Worm (Caenorhabditis elegans) whole organism, L4 larva: ENCODE data around the gene F31D4.5.
A peak's percentile ranks its signal among the peaks of the same experiment; 100 is the strongest.

Source experiments
- F37D6.2 ChIP-seq: sonication (generic microtip); optimal IDR thresholded peaks from 2 replicates; lab custom pipeline; 2016; ENCODE audit warnings: mild to moderate bottlenecking, missing genetic modification characterization, missing compliant biosample characterization
- F44E2.7 ChIP-seq: fragments of 200-800 bp; sonication (Bioruptor generic); IDR thresholded peaks from 2 replicates; pipeline ENCODE4 v2.1.2; 2022; ENCODE audit warnings: missing genetic modification characterization, missing compliant biosample characterization
- R02D3.7 ChIP-seq: fragments of 150-350 bp; sonication (generic microtip); optimal IDR thresholded peaks from 3 replicates; lab custom pipeline; 2014; ENCODE audit warnings: missing biosample characterization, missing genetic modification characterization
- T26A8.4 ChIP-seq: fragments of 200-800 bp; sonication (Bioruptor generic); IDR thresholded peaks from 2 replicates; pipeline ENCODE4 v1.3.6; 2022; ENCODE audit warnings: missing genetic modification characterization, missing compliant biosample characterization
- Y105C5A.15 ChIP-seq: fragments of 200-800 bp; sonication (Bioruptor generic); IDR thresholded peaks from 2 replicates; pipeline ENCODE4 v1.3.6; 2022; ENCODE audit warnings: missing genetic modification characterization, missing compliant biosample characterization
- aha-1 ChIP-seq: fragments of 150-350 bp; peaks from one replicate; lab custom pipeline; 2014; ENCODE audit warnings: missing biosample characterization, missing genetic modification characterization
- ama-1 ChIP-seq: fragments of 150-350 bp; optimal IDR thresholded peaks from 2 replicates; lab custom pipeline; 2014; ENCODE audit warnings: inconsistent platforms, mixed read lengths
- attf-4 ChIP-seq: sonication (generic microtip); optimal IDR thresholded peaks from 3 replicates; lab custom pipeline; 2017; ENCODE audit warnings: missing biosample characterization, missing genetic modification characterization
- ceh-20 ChIP-seq: fragments of 200-800 bp; sonication (Bioruptor generic); IDR thresholded peaks from 2 replicates; pipeline ENCODE4 v1.3.6; 2022; ENCODE audit warnings: missing genetic modification reagents, missing genetic modification characterization, missing compliant biosample characterization
- ceh-62 ChIP-seq: sonication (generic microtip); optimal IDR thresholded peaks from 2 replicates; lab custom pipeline; 2017; ENCODE audit warnings: missing biosample characterization, missing genetic modification characterization
- ces-1 ChIP-seq: fragments of 150-350 bp; sonication (generic microtip); optimal IDR thresholded peaks from 4 replicates; lab custom pipeline; 2014; ENCODE audit warnings: missing biosample characterization, missing genetic modification reagents, missing genetic modification characterization
- daf-12 ChIP-seq: fragments of 150-350 bp; optimal IDR thresholded peaks from 2 replicates; lab custom pipeline; 2014; ENCODE audit warnings: missing biosample characterization, missing genetic modification reagents, missing genetic modification characterization
- daf-16 ChIP-seq, 3 experiments: sonication (generic microtip); optimal IDR thresholded peaks; 2 replicates each; lab custom pipeline; 2016 to 2017; ENCODE audit warnings: missing genetic modification characterization in 3 of 3, missing genetic modification reagents in 3 of 3, mild to moderate bottlenecking in 2 of 3, missing compliant biosample characterization in 2 of 3, missing biosample characterization in 1 of 3, moderate library complexity in 1 of 3
- dve-1 ChIP-seq: sonication (generic microtip); optimal IDR thresholded peaks from 2 replicates; lab custom pipeline; 2017; ENCODE audit warnings: antibody characterized with exemption, mild to moderate bottlenecking, missing genetic modification characterization, missing compliant biosample characterization; ENCODE audit not compliant: insufficient read depth
- hmg-1.1 ChIP-seq: fragments of 200-800 bp; sonication (Bioruptor generic); IDR thresholded peaks from 2 replicates; pipeline ENCODE4 v1.3.6; 2022; ENCODE audit warnings: missing genetic modification reagents, missing genetic modification characterization, missing compliant biosample characterization
- jun-1 ChIP-seq: fragments of 150-350 bp; optimal IDR thresholded peaks from 2 replicates; lab custom pipeline; 2014; ENCODE audit warnings: missing biosample characterization, missing genetic modification reagents, missing genetic modification characterization
- lin-13 ChIP-seq: fragments of 150-350 bp; optimal IDR thresholded peaks from 2 replicates; lab custom pipeline; 2014; ENCODE audit warnings: missing biosample characterization, missing genetic modification reagents, missing genetic modification characterization
- lin-15B ChIP-seq: fragments of 150-350 bp; sonication (generic microtip); optimal IDR thresholded peaks from 3 replicates; lab custom pipeline; 2014; ENCODE audit warnings: missing biosample characterization, missing genetic modification characterization
- lin-29 ChIP-seq: fragments of 200-800 bp; sonication (Bioruptor generic); IDR thresholded peaks from 2 replicates; pipeline ENCODE4 v1.3.6; 2022; ENCODE audit warnings: missing genetic modification reagents, missing genetic modification characterization, missing compliant biosample characterization
- lin-38 ChIP-seq: fragments of 200-800 bp; sonication (Bioruptor generic); IDR thresholded peaks from 2 replicates; pipeline ENCODE4 v1.3.6; 2022; ENCODE audit warnings: missing genetic modification reagents, missing genetic modification characterization, missing compliant biosample characterization
- lin-39 ChIP-seq: fragments of 150-350 bp; optimal IDR thresholded peaks from 2 replicates; lab custom pipeline; 2014; ENCODE audit warnings: missing biosample characterization, missing genetic modification reagents, missing genetic modification characterization
- mxl-3 ChIP-seq: fragments of 200-800 bp; sonication (Bioruptor generic); optimal IDR thresholded peaks from 2 replicates; lab custom pipeline; 2018; ENCODE audit warnings: mild to moderate bottlenecking, missing genetic modification characterization, missing compliant biosample characterization
- nhr-102 ChIP-seq: sonication (generic microtip); optimal IDR thresholded peaks from 2 replicates; lab custom pipeline; 2016; ENCODE audit warnings: mild to moderate bottlenecking, missing genetic modification characterization, moderate library complexity, missing compliant biosample characterization
- nhr-111 ChIP-seq: fragments of 200-800 bp; sonication (Bioruptor generic); optimal IDR thresholded peaks from 2 replicates; lab custom pipeline; 2018; ENCODE audit warnings: mild to moderate bottlenecking, missing genetic modification characterization, missing compliant biosample characterization
- nhr-237 ChIP-seq: sonication (generic microtip); optimal IDR thresholded peaks from 2 replicates; lab custom pipeline; 2017; ENCODE audit warnings: missing biosample characterization, missing genetic modification characterization
- nhr-28 ChIP-seq: fragments of 150-350 bp; optimal IDR thresholded peaks from 2 replicates; lab custom pipeline; 2014; ENCODE audit warnings: missing biosample characterization, missing genetic modification characterization
- nhr-48 ChIP-seq: sonication (generic microtip); optimal IDR thresholded peaks from 2 replicates; lab custom pipeline; 2016; ENCODE audit warnings: mild to moderate bottlenecking, missing genetic modification characterization, missing compliant biosample characterization
- nhr-77 ChIP-seq: fragments of 150-350 bp; optimal IDR thresholded peaks from 2 replicates; lab custom pipeline; 2014; ENCODE audit warnings: missing biosample characterization, missing genetic modification characterization
- pha-4 ChIP-seq, 2 experiments: fragments of 150-350 bp in 1 of 2; fragments of 200-800 bp in 1 of 2; sonication (Bioruptor generic) in 1 of 2; IDR thresholded peaks in 1 of 2; optimal IDR thresholded peaks in 1 of 2; 2 replicates each; pipeline versions ENCODE4 v1.3.6 to Lab custom; 2014 to 2022; ENCODE audit warnings: missing genetic modification characterization in 2 of 2, missing genetic modification reagents in 2 of 2, missing biosample characterization in 1 of 2, missing compliant biosample characterization in 1 of 2
- pqm-1 ChIP-seq: sonication (generic microtip); optimal IDR thresholded peaks from 2 replicates; lab custom pipeline; 2017; ENCODE audit warnings: missing biosample characterization, missing genetic modification characterization
- rbr-2 ChIP-seq: sonication (generic microtip); optimal IDR thresholded peaks from 2 replicates; lab custom pipeline; 2016; ENCODE audit warnings: missing genotype, missing genetic modification characterization, missing compliant biosample characterization
- saeg-2 ChIP-seq: fragments of 200-800 bp; sonication (Bioruptor generic); IDR thresholded peaks from 2 replicates; pipeline ENCODE4 v1.3.6; 2022; ENCODE audit warnings: missing genetic modification reagents, missing genetic modification characterization, missing compliant biosample characterization
- sdz-12 ChIP-seq: fragments of 200-800 bp; sonication (Bioruptor generic); optimal IDR thresholded peaks from 2 replicates; lab custom pipeline; 2018; ENCODE audit warnings: mild to moderate bottlenecking, missing genetic modification characterization, missing compliant biosample characterization
- set-16 ChIP-seq: fragments of 200-800 bp; sonication (Bioruptor generic); IDR thresholded peaks from 2 replicates; pipeline ENCODE4 v1.3.6; 2022; ENCODE audit warnings: missing genetic modification reagents, missing genetic modification characterization, missing compliant biosample characterization
- tag-97 ChIP-seq: fragments of 200-800 bp; sonication (Bioruptor generic); IDR thresholded peaks from 2 replicates; pipeline ENCODE4 v1.3.6; 2022; ENCODE audit warnings: missing genetic modification characterization, missing compliant biosample characterization
- unc-39 ChIP-seq: sonication (generic microtip); optimal IDR thresholded peaks from 2 replicates; lab custom pipeline; 2017; ENCODE audit warnings: missing biosample characterization, missing genetic modification characterization
- unc-62 ChIP-seq, 3 experiments: fragments of 150-350 bp in 1 of 3; sonication (generic microtip); optimal IDR thresholded peaks in 2 of 3; peaks in 1 of 3; 1 replicate in 1 of 3; 2 replicates in 2 of 3; lab custom pipeline; 2014 to 2017; ENCODE audit warnings: missing biosample characterization in 3 of 3, missing genetic modification characterization in 3 of 3, missing genetic modification reagents in 3 of 3, missing genotype in 1 of 3
- zfp-3 ChIP-seq: fragments of 200-800 bp; sonication (Bioruptor generic); conservative IDR thresholded peaks from 2 replicates; pipeline ENCODE4 v1.3.6; 2022; ENCODE audit warnings: missing genetic modification reagents, missing genetic modification characterization, missing compliant biosample characterization
- zip-11 ChIP-seq: fragments of 200-800 bp; sonication (Bioruptor generic); IDR thresholded peaks from 2 replicates; pipeline ENCODE4 v1.3.6; 2022; ENCODE audit warnings: missing genetic modification characterization, missing compliant biosample characterization

The F31D4.5 gene

DNA sequence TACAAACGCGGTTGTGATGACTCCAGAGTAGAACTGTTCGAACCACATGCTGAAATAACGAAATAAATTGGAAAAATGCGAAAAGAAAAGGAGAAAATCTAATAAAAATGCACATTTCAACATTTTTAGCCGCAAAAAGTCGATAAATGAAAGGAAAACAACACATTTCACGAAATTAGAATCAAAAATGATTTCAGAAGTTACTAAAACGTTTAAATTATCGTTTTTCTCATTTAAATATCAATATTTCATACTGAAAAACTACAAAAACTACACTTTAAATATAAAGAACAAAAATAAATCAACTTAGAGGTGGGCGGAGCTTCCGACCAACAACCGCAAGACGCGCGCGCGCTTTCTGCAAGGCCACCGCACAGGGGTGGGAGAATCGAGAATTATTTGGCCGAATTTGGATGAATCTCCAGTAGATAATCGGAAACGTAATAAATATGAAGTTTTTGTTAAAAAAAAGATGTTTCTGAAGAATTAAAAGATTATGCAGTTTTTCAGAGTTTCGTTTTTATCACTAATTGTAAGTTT lies 2.0 kb upstream of the F31D4.5 start, which contains the start of gene ndua-1 (continued):
- TF ChIP-seq tag-97 (GFP tag; lab: Robert Waterston, UW) = no peak
- no peak for TF ChIP-seq attf-4 (tag; lab: Kevin White, UChicago)
- no peak for TF ChIP-seq ceh-62 (tag; lab: Kevin White, UChicago)
- TF ChIP-seq nhr-77 (tag; lab: Kevin White, UChicago) = no peak
- TF ChIP-seq zfp-3 (GFP tag; lab: Robert Waterston, UW) = no peak
- no peak for TF ChIP-seq F44E2.7 (GFP tag; lab: Robert Waterston, UW)
- no peak for TF ChIP-seq nhr-48 (tag; lab: Kevin White, UChicago)
- TF ChIP-seq lin-13 (GFP tag; lab: Kevin White, UChicago) = no peak
- 0 out of 2 replicates have a peak, but pooled peaks have one; percentile 40 for TF ChIP-seq hmg-1.1 (GFP tag; lab: Robert Waterston, UW)
- no peak for TF ChIP-seq lin-29
- TF ChIP-seq nhr-111 (GFP tag; lab: Kevin White, UChicago) = no peak
- no peak for TF ChIP-seq daf-16 (GFP tag; optimal IDR thresholded peaks at IDR 0.05; lab: Kevin White, UChicago)
- TF ChIP-seq daf-16 (tag; optimal IDR thresholded peaks at IDR 0.05; lab: Kevin White, UChicago) = peak; percentile 15
- TF ChIP-seq T26A8.4 (GFP tag; lab: Robert Waterston, UW) = no peak
- TF ChIP-seq unc-39 (tag; lab: Kevin White, UChicago) = no peak
- TF ChIP-seq ces-1 (GFP tag; lab: Kevin White, UChicago) = peak; percentile 10
- no peak for TF ChIP-seq F37D6.2 (tag; lab: Kevin White, UChicago)
- no peak for TF ChIP-seq jun-1 (tag; lab: Kevin White, UChicago)
- TF ChIP-seq lin-38 (GFP tag; lab: Robert Waterston, UW) = no peak
- TF ChIP-seq ceh-20 (GFP tag; lab: Robert Waterston, UW) = no peak
- no peak for TF ChIP-seq zip-11 (GFP tag; lab: Robert Waterston, UW)
- TF ChIP-seq unc-62 (GFP tag; optimal IDR thresholded peaks at IDR 0.05 in 1 of 2; lab: Kevin White, UChicago) = no peak
- no peak for TF ChIP-seq unc-62 (tag; optimal IDR thresholded peaks at IDR 0.05; lab: Kevin White, UChicago)
- no peak for TF ChIP-seq saeg-2 (GFP tag; lab: Robert Waterston, UW)
- no peak for TF ChIP-seq sdz-12 (GFP tag; lab: Kevin White, UChicago)
- TF ChIP-seq set-16 (GFP tag; lab: Robert Waterston, UW) = no peak
- peak; percentile 23 for TF ChIP-seq dve-1 (tag; lab: Kevin White, UChicago)
- TF ChIP-seq daf-12 (tag; lab: Kevin White, UChicago) = no peak
- no peak for TF ChIP-seq lin-39 (tag; lab: Kevin White, UChicago)
- TF ChIP-seq aha-1 (tag; lab: Kevin White, UChicago) = peak; percentile 92
- TF ChIP-seq ama-1 (lab: Kevin White, UChicago) = no peak
- TF ChIP-seq nhr-102 (tag; lab: Kevin White, UChicago) = no peak
- no peak for TF ChIP-seq Y105C5A.15 (GFP tag; lab: Robert Waterston, UW)
- no peak for TF ChIP-seq pqm-1 (tag; lab: Kevin White, UChicago)
- TF ChIP-seq nhr-237 (tag; lab: Kevin White, UChicago) = no peak
- peak; percentile 55 for TF ChIP-seq nhr-28 (tag; lab: Kevin White, UChicago)
- no peak for TF ChIP-seq pha-4 (GFP tag; IDR thresholded peaks at IDR 0.05; lab: Robert Waterston, UW)
- no peak for TF ChIP-seq pha-4 (tag; optimal IDR thresholded peaks at IDR 0.05; lab: Kevin White, UChicago)

DNA sequence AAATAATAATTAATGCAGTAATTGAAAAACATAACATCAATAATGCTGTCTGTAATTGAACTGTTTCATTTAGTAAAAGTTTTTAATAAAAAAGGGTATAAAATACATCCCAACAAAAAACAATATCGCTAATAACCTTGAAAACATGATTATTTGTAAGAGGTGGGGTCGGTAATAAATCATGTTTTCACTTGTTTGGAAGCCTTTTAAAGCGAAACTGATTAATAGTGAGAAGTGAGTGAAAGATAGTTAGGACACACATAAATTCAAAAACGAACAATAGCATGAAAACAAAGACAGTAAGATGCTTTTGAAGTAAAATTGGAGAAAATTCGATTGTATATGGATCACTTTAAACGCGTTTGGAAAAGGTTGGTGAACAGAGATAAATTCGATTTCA lies 7.2 kb downstream of the F31D4.5 start, which contains the start of gene try-4:
Gene try-4, minus strand, starts transcription at position 74 of the 400 bp plus-strand sequence.
- TF ChIP-seq rbr-2 (tag; lab: Kevin White, UChicago) (no peak), nhr-28 (tag; lab: Kevin White, UChicago) (peak; percentile 10), lin-15B (tag; lab: Kevin White, UChicago) (no peak), lin-29 (no peak), unc-62 (GFP tag; optimal IDR thresholded peaks at IDR 0.05 in 1 of 2; lab: Kevin White, UChicago) (peak in 1 of 2 experiments; percentile 97), unc-62 (tag; optimal IDR thresholded peaks at IDR 0.05; lab: Kevin White, UChicago) (no peak), nhr-77 (tag; lab: Kevin White, UChicago) (no peak), R02D3.7 (tag; lab: Kevin White, UChicago) (no peak), mxl-3 (no peak)
- TF ChIP-seq, all 104 proteins: peak for 2
